Worm (Caenorhabditis elegans) whole organism, L2 larva: ENCODE data around the gene C27H5.2.

Experiments used
- F13H6.1 ChIP-seq: sonication (generic microtip); optimal IDR thresholded peaks from 2 replicates; lab custom pipeline; 2016; ENCODE audit warnings: missing genetic modification characterization, missing compliant biosample characterization
- ama-1 ChIP-seq: fragments of 150-350 bp; optimal IDR thresholded peaks from 2 replicates; lab custom pipeline; 2018; ENCODE audit warnings: inconsistent platforms
- ceh-16 ChIP-seq: fragments of 150-350 bp; optimal IDR thresholded peaks from 2 replicates; lab custom pipeline; 2014; ENCODE audit warnings: missing biosample characterization, missing genetic modification characterization
- elt-1 ChIP-seq: fragments of 150-350 bp; optimal IDR thresholded peaks from 2 replicates; lab custom pipeline; 2014; ENCODE audit warnings: missing biosample characterization, missing genetic modification characterization
- elt-3 ChIP-seq: sonication (generic microtip); optimal IDR thresholded peaks from 2 replicates; lab custom pipeline; 2017; ENCODE audit warnings: missing biosample characterization, missing genetic modification characterization
- mdl-1 ChIP-seq, 2 experiments: fragments of 150-350 bp in 1 of 2; sonication (generic microtip) in 1 of 2; optimal IDR thresholded peaks; 2 replicates each; lab custom pipeline; 2017; ENCODE audit warnings: missing biosample characterization in 2 of 2, missing genetic modification characterization in 2 of 2

ce11 chrII:7205388-7205787 lies 50.0 kb downstream of the C27H5.2 start, which contains the start of gene srd-59:
- TF ChIP-seq F13H6.1 (tag; lab: Kevin White, UChicago) (no peak), ceh-16 (tag; lab: Kevin White, UChicago) (no peak), elt-1 (tag; lab: Kevin White, UChicago) (no peak), mdl-1 (tag; optimal IDR thresholded peaks at IDR 0.05; lab: Kevin White, UChicago) (no peak), ama-1 (lab: Kevin White, UChicago) (no peak), elt-3 (tag; lab: Kevin White, UChicago) (no peak)
